Fruit fly (Drosophila melanogaster) whole organism, embryonic: Measurements from ENCODE around the gene cdi.

ENCODE experiments used
- BEAF-32 ChIP-seq: fragments of 200-800 bp; sonication (Bioruptor generic); optimal IDR thresholded peaks from 3 replicates; lab custom pipeline; 2017; ENCODE audit warnings: missing biosample characterization, missing genetic modification characterization, mild to moderate bottlenecking, moderate library complexity, missing genetic modification reagents
- CG10209 ChIP-seq: fragments of 200-800 bp; sonication (Bioruptor generic); optimal IDR thresholded peaks from 3 replicates; lab custom pipeline; 2017; ENCODE audit warnings: missing biosample characterization, mild to moderate bottlenecking, missing genetic modification characterization, missing genetic modification reagents
- CG10274 ChIP-seq: fragments of 200-800 bp; sonication (Bioruptor generic); optimal IDR thresholded peaks from 3 replicates; lab custom pipeline; 2017; ENCODE audit warnings: missing biosample characterization, mild to moderate bottlenecking, missing genetic modification characterization
- CG10321 ChIP-seq: fragments of 200-800 bp; sonication (Bioruptor generic); IDR thresholded peaks from 2 replicates; pipeline ENCODE4 v1.3.6; 2022; ENCODE audit warnings: missing biosample characterization, missing genetic modification characterization
- CG10366 ChIP-seq: fragments of 200-800 bp; sonication (Bioruptor generic); IDR thresholded peaks from 2 replicates; pipeline ENCODE4 v1.3.6; 2022; ENCODE audit warnings: missing biosample characterization, missing genetic modification characterization
- CG10431 ChIP-seq: fragments of 200-800 bp; sonication (Bioruptor generic); optimal IDR thresholded peaks from 3 replicates; lab custom pipeline; 2018; ENCODE audit warnings: missing biosample characterization, mild to moderate bottlenecking, missing genetic modification characterization
- CG10543 ChIP-seq: fragments of 200-800 bp; sonication (Bioruptor generic); optimal IDR thresholded peaks from 3 replicates; lab custom pipeline; 2017; ENCODE audit warnings: missing biosample characterization, mild to moderate bottlenecking, missing genetic modification characterization, moderate library complexity
- CG11247 ChIP-seq: fragments of 200-800 bp; sonication (Bioruptor generic); IDR thresholded peaks from 2 replicates; pipeline ENCODE4 v1.3.6; 2022; ENCODE audit warnings: missing biosample characterization, missing genetic modification characterization
- CG12071 ChIP-seq: fragments of 200-800 bp; sonication (Bioruptor generic); optimal IDR thresholded peaks from 3 replicates; lab custom pipeline; 2018; ENCODE audit warnings: missing biosample characterization, mild to moderate bottlenecking, missing genetic modification characterization
- CG12155 ChIP-seq: fragments of 200-800 bp; sonication (Bioruptor generic); optimal IDR thresholded peaks from 3 replicates; lab custom pipeline; 2016; ENCODE audit warnings: missing biosample characterization, missing genetic modification characterization
- CG12219 ChIP-seq: fragments of 200-800 bp; sonication (Bioruptor generic); optimal IDR thresholded peaks from 3 replicates; lab custom pipeline; 2018; ENCODE audit warnings: missing biosample characterization, mild to moderate bottlenecking, missing genetic modification characterization
- CG12659 ChIP-seq: fragments of 200-800 bp; sonication (Bioruptor generic); optimal IDR thresholded peaks from 3 replicates; lab custom pipeline; 2017; ENCODE audit warnings: mild to moderate bottlenecking, missing biosample characterization, missing genetic modification reagents, missing genetic modification characterization
- CG14965 ChIP-seq: fragments of 200-800 bp; sonication (Bioruptor generic); optimal IDR thresholded peaks from 2 replicates; lab custom pipeline; 2016; ENCODE audit warnings: missing biosample characterization, missing genetic modification characterization, borderline replicate concordance
- CG15514 ChIP-seq: fragments of 200-800 bp; sonication (Bioruptor generic); optimal IDR thresholded peaks from 3 replicates; lab custom pipeline; 2017; ENCODE audit warnings: missing biosample characterization, missing genetic modification characterization, mild to moderate bottlenecking, moderate library complexity, missing genetic modification reagents
- CG1602 ChIP-seq: fragments of 200-800 bp; sonication (Bioruptor generic); optimal IDR thresholded peaks from 3 replicates; lab custom pipeline; 2016; ENCODE audit warnings: missing biosample characterization, missing genetic modification characterization
- CG16779 ChIP-seq: fragments of 200-800 bp; sonication (Bioruptor generic); IDR thresholded peaks from 2 replicates; pipeline ENCODE4 v1.3.6; 2022; ENCODE audit warnings: missing biosample characterization, missing genetic modification characterization
- CG16863 ChIP-seq: fragments of 200-800 bp; sonication (Bioruptor generic); optimal IDR thresholded peaks from 3 replicates; lab custom pipeline; 2016; ENCODE audit warnings: missing biosample characterization, missing genetic modification characterization
- CG17359 ChIP-seq: fragments of 200-800 bp; sonication (Bioruptor generic); optimal IDR thresholded peaks from 3 replicates; lab custom pipeline; 2018; ENCODE audit warnings: missing biosample characterization, mild to moderate bottlenecking, missing genetic modification characterization, moderate library complexity
- CG18599 ChIP-seq: fragments of 200-800 bp; sonication (Bioruptor generic); optimal IDR thresholded peaks from 3 replicates; lab custom pipeline; 2017; ENCODE audit warnings: missing biosample characterization, missing genetic modification characterization, mild to moderate bottlenecking, moderate library complexity, missing genetic modification reagents
- CG2712 ChIP-seq: fragments of 200-800 bp; optimal IDR thresholded peaks from 3 replicates; lab custom pipeline; 2019; ENCODE audit warnings: missing biosample characterization, mild to moderate bottlenecking, missing genetic modification characterization, moderate library complexity
- CG30403 ChIP-seq: fragments of 200-800 bp; sonication (Bioruptor generic); optimal IDR thresholded peaks from 3 replicates; lab custom pipeline; 2016; ENCODE audit warnings: missing biosample characterization, missing genetic modification characterization
- CG4404 ChIP-seq: fragments of 200-800 bp; sonication (Bioruptor generic); IDR thresholded peaks from 2 replicates; pipeline ENCODE4 v1.3.6; 2022; ENCODE audit warnings: missing biosample characterization, missing genetic modification characterization
- CG4820 ChIP-seq: fragments of 200-800 bp; sonication (Bioruptor generic); optimal IDR thresholded peaks from 3 replicates; lab custom pipeline; 2016; ENCODE audit warnings: missing biosample characterization, missing genetic modification characterization
- CG6683 ChIP-seq: fragments of 200-800 bp; sonication (Bioruptor generic); optimal IDR thresholded peaks from 2 replicates; lab custom pipeline; 2017; ENCODE audit warnings: missing biosample characterization, mild to moderate bottlenecking, missing genetic modification characterization, missing genetic modification reagents
- CG7745 ChIP-seq: fragments of 200-800 bp; sonication (Bioruptor generic); optimal IDR thresholded peaks from 2 replicates; lab custom pipeline; 2018; ENCODE audit warnings: missing biosample characterization, mild to moderate bottlenecking, missing genetic modification characterization, moderate library complexity
- CG8359 ChIP-seq: fragments of 200-800 bp; sonication (Bioruptor generic); optimal IDR thresholded peaks from 2 replicates; lab custom pipeline; 2017; ENCODE audit warnings: missing biosample characterization, mild to moderate bottlenecking, missing genetic modification characterization, borderline replicate concordance
- CrebB ChIP-seq: fragments of 200-800 bp; sonication (Bioruptor generic); optimal IDR thresholded peaks from 3 replicates; lab custom pipeline; 2018; ENCODE audit warnings: missing biosample characterization, mild to moderate bottlenecking, missing genetic modification characterization
- Ets65A ChIP-seq: fragments of 200-800 bp; sonication (Bioruptor generic); peaks from one replicate; lab custom pipeline; 2016; ENCODE audit warnings: missing biosample characterization, missing genetic modification characterization
- Gug ChIP-seq: fragments of 200-800 bp; sonication (Bioruptor generic); IDR thresholded peaks from 4 replicates; pipeline ENCODE4 v1.3.6; 2022; ENCODE audit warnings: missing biosample characterization, missing genetic modification characterization
- Hr39 ChIP-seq: fragments of >200 bp; optimal IDR thresholded peaks from 2 replicates; lab custom pipeline; 2017
- Sin3A ChIP-seq: fragments of >200 bp; optimal IDR thresholded peaks from 2 replicates; lab custom pipeline; 2018
- Six4 ChIP-seq: fragments of 200-800 bp; sonication (Bioruptor generic); optimal IDR thresholded peaks from 2 replicates; lab custom pipeline; 2016; ENCODE audit warnings: missing biosample characterization, missing genetic modification characterization
- Sox100B ChIP-seq: fragments of 200-800 bp; sonication (Bioruptor generic); optimal IDR thresholded peaks from 3 replicates; lab custom pipeline; 2018; ENCODE audit warnings: missing biosample characterization, mild to moderate bottlenecking, missing genetic modification characterization
- Xbp1 ChIP-seq: fragments of 200-800 bp; sonication (Bioruptor generic); optimal IDR thresholded peaks from 3 replicates; lab custom pipeline; 2016; ENCODE audit warnings: missing biosample characterization, mild to moderate bottlenecking, missing genetic modification characterization
- aop ChIP-seq: fragments of 200-800 bp; sonication (Bioruptor generic); IDR thresholded peaks from 2 replicates; pipeline ENCODE4 v1.3.6; 2022; ENCODE audit warnings: missing biosample characterization, missing genetic modification characterization
- cwo ChIP-seq: fragments of 200-800 bp; sonication (Bioruptor generic); optimal IDR thresholded peaks from 3 replicates; lab custom pipeline; 2017; ENCODE audit warnings: missing biosample characterization, missing genetic modification characterization, mild to moderate bottlenecking, moderate library complexity, missing genetic modification reagents
- dm ChIP-seq: fragments of 200-800 bp; sonication (Bioruptor generic); optimal IDR thresholded peaks from 3 replicates; lab custom pipeline; 2016; ENCODE audit warnings: missing biosample characterization, missing genetic modification characterization
- ems ChIP-seq: fragments of 200-800 bp; sonication (Bioruptor generic); optimal IDR thresholded peaks from 3 replicates; lab custom pipeline; 2016; ENCODE audit warnings: missing biosample characterization, missing genetic modification characterization
- gce ChIP-seq: fragments of 200-800 bp; sonication (Bioruptor generic); IDR thresholded peaks from 3 replicates; pipeline ENCODE4 v1.3.6; 2022; ENCODE audit warnings: missing biosample characterization, missing genetic modification characterization
- jing ChIP-seq: fragments of 200-800 bp; sonication (Bioruptor generic); optimal IDR thresholded peaks from 2 replicates; lab custom pipeline; 2018; ENCODE audit warnings: missing biosample characterization, mild to moderate bottlenecking, missing genetic modification characterization
- kah ChIP-seq: fragments of 200-800 bp; sonication (Bioruptor generic); optimal IDR thresholded peaks from 2 replicates; lab custom pipeline; 2018; ENCODE audit warnings: missing biosample characterization, mild to moderate bottlenecking, missing genetic modification characterization
- lola ChIP-seq, 3 experiments: fragments of >200 bp in 2 of 3; fragments of 200-800 bp in 1 of 3; sonication (Bioruptor generic) in 1 of 3; optimal IDR thresholded peaks; 2 replicates each; lab custom pipeline; 2017 to 2019; ENCODE audit warnings: missing biosample characterization in 3 of 3, missing genetic modification characterization in 3 of 3, mild to moderate bottlenecking in 1 of 3, moderate library complexity in 1 of 3
- maf-S ChIP-seq: fragments of 200-800 bp; sonication (Bioruptor generic); optimal IDR thresholded peaks from 2 replicates; lab custom pipeline; 2016; ENCODE audit warnings: missing biosample characterization, missing genetic modification characterization
- p53 ChIP-seq: fragments of 200-800 bp; sonication (Bioruptor generic); optimal IDR thresholded peaks from 2 replicates; lab custom pipeline; 2016; ENCODE audit warnings: missing biosample characterization, missing genetic modification characterization
- seq ChIP-seq: fragments of 200-800 bp; sonication (Bioruptor generic); IDR thresholded peaks from 2 replicates; pipeline ENCODE4 v1.3.6; 2022; ENCODE audit warnings: missing biosample characterization, missing genetic modification characterization
- slp2 ChIP-seq: fragments of 200-800 bp; sonication (Bioruptor generic); optimal IDR thresholded peaks from 2 replicates; lab custom pipeline; 2016; ENCODE audit warnings: missing biosample characterization, missing genetic modification characterization
- so ChIP-seq: fragments of 200-800 bp; sonication (Bioruptor generic); IDR thresholded peaks from 3 replicates; pipeline ENCODE4 v1.3.6; 2022; ENCODE audit warnings: missing biosample characterization, missing genetic modification characterization
- sob ChIP-seq: fragments of 200-800 bp; sonication (Bioruptor generic); IDR thresholded peaks from 2 replicates; pipeline ENCODE4 v1.3.6; 2022; ENCODE audit warnings: missing biosample characterization, missing genetic modification characterization
- tna ChIP-seq: fragments of 200-800 bp; sonication (Bioruptor generic); IDR thresholded peaks from 2 replicates; pipeline ENCODE4 v1.3.6; 2022; ENCODE audit warnings: missing biosample characterization, missing genetic modification characterization; ENCODE audit not compliant: partially characterized antibody
- toy ChIP-seq: fragments of 200-800 bp; sonication (Bioruptor generic); IDR thresholded peaks from 2 replicates; pipeline ENCODE4 v1.3.6; 2022; ENCODE audit warnings: missing biosample characterization, missing genetic modification characterization

The cdi gene

DNA sequence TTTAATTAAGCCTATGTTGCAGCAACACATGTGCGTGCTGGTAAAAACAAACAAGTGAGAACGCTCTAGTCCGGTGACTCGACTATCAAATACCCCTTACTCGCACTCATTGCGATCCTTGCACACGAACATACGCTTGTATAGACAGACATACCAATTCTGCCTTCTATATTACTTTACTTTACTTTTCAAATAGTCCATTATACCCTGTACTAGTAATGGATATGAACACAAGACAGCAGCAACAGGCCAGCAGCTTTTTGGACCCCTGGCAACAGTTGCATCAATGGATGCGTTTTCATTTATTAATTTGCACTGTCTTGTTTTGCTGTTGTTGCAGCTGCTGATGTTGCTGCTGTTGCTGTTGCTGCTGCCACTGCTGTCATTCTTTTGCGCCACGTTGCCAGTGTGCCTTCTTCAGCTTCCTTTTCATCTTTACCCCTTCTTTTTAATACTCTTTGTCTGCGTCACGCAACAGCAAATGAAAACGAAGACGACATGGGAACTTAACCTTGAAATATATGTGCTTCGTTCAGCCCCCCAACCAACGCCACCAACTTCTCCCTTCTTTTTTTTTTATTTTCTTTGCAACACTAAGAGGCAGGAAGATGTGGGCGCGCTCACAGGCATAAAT, 24.6 kb upstream of the cdi start (continued):
- TF ChIP-seq CG12155 (no peak), CG18599 (GFP tag; lab: Kevin White, UChicago) (no peak), toy (GFP tag; lab: Robert Waterston, UW) (no peak), tna (GFP tag; lab: Robert Waterston, UW) (no peak), CG4820 (GFP tag; lab: Kevin White, UChicago) (peak; percentile 6), CG10431 (GFP tag; lab: Kevin White, UChicago) (no peak), cwo (no peak), slp2 (GFP tag; lab: Kevin White, UChicago) (peak; percentile 9), CG30403 (no peak), CG6683 (no peak), CrebB (tag; lab: Kevin White, UChicago) (no peak), CG16863 (GFP tag; lab: Kevin White, UChicago) (peak; percentile 14), Sin3A (lab: Kevin White, UChicago) (no peak), CG10209 (GFP tag; lab: Kevin White, UChicago) (no peak), BEAF-32 (no peak), seq (GFP tag; lab: Robert Waterston, UW) (no peak), Xbp1 (peak; percentile 15), so (GFP tag; lab: Robert Waterston, UW) (0 out of 3 replicates have a peak, but pooled peaks have one; percentile 40), CG10366 (GFP tag; lab: Robert Waterston, UW) (peak; percentile 49; the same call in 1 of the 2 replicates), Gug (GFP tag; lab: Robert Waterston, UW) (peak; percentile 52; the same call in 2 of the 4 replicates), kah (GFP tag; lab: Kevin White, UChicago) (no peak), dm (GFP tag; lab: Kevin White, UChicago) (no peak), CG12659 (GFP tag; lab: Kevin White, UChicago) (no peak), CG11247 (no peak; the same call in 1 of the 2 replicates), Sox100B (GFP tag; lab: Kevin White, UChicago) (no peak), Ets65A (GFP tag; lab: Kevin White, UChicago) (peak; percentile 28), CG16779 (no peak), CG10543 (GFP tag; lab: Kevin White, UChicago) (no peak), CG12071 (GFP tag; lab: Kevin White, UChicago) (no peak), Hr39 (no peak), maf-S (GFP tag; lab: Kevin White, UChicago) (no peak), CG7745 (tag; lab: Kevin White, UChicago) (no peak), CG8359 (GFP tag; lab: Kevin White, UChicago) (no peak), sob (no peak; the same call in 1 of the 2 replicates), gce (0 out of 3 replicates have a peak, but pooled peaks have one; percentile 31), CG10321 (no peak), p53 (GFP tag; lab: Kevin White, UChicago) (no peak), ems (no peak), CG17359 (tag; lab: Kevin White, UChicago) (peak; percentile 21), CG1602 (GFP tag; lab: Kevin White, UChicago) (no peak), CG10274 (GFP tag; lab: Kevin White, UChicago) (no peak), CG2712 (tag; lab: Kevin White, UChicago) (no peak), aop (GFP tag; lab: Robert Waterston, UW) (no peak), CG14965 (no peak), CG12219 (GFP tag; lab: Kevin White, UChicago) (no peak), lola (GFP tag; optimal IDR thresholded peaks at IDR 0.05; lab: Kevin White, UChicago) (no peak), CG4404 (GFP tag; lab: Robert Waterston, UW) (0 out of 2 replicates have a peak, but pooled peaks have one; percentile 30), jing (GFP tag; lab: Kevin White, UChicago) (peak; percentile 12), Six4 (GFP tag; lab: Kevin White, UChicago) (no peak), CG15514 (GFP tag; lab: Kevin White, UChicago) (no peak)
